Fruit fly (Drosophila melanogaster): ENCODE results near the gene CG44194.

CG44194 gene

DNA sequence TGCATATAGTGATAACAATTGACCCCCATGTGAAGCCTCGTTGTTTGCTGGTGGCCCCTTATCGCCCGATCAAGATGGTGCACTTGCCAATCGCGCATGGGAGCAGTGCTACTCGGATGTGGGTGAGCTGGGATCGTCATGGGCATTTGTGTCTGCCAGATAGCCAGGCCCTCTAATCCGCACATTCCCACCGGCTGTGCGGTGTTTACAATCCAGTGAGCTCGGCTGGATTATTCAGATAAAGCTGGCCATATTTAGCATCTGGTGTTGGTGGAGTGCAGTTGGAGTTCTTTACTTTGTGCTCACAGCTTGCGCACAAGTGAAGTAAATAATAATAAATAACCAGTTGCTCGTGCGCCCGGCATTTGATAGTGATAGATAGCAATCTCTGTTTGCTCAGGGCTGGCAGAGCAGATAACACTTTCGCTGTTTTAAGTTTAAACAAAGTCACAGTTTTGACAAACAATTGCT lies 35.5 kb upstream of the CG44194 start (continued):
- TF ChIP-seq C15 (GFP tag; IDR thresholded peaks at IDR 0.05), result no peak
- peak; percentile 7 for TF ChIP-seq ac (GFP tag; optimal IDR thresholded peaks at IDR 0.05)
- TF ChIP-seq fru (optimal IDR thresholded peaks at IDR 0.05), result no peak
- no peak for TF ChIP-seq cg (GFP tag; optimal IDR thresholded peaks at IDR 0.05)
- no peak for TF ChIP-seq CG30020 (tag; optimal IDR thresholded peaks at IDR 0.05)
- peak; percentile 71 for TF ChIP-seq MTF-1 (GFP tag; optimal IDR thresholded peaks at IDR 0.05; ENCODE audit: borderline replicate concordance)
- TF ChIP-seq NFAT (GFP tag; IDR thresholded peaks at IDR 0.05), result no peak
- no peak for TF ChIP-seq toy (GFP tag; IDR thresholded peaks at IDR 0.05)
- no peak for TF ChIP-seq Bteb2 (GFP tag; optimal IDR thresholded peaks at IDR 0.05)
- TF ChIP-seq dimm (GFP tag; IDR thresholded peaks at IDR 0.05), result no peak
- peak; percentile 80 for TF ChIP-seq Asciz (GFP tag; optimal IDR thresholded peaks at IDR 0.05)
- TF ChIP-seq rib (GFP tag; IDR thresholded peaks at IDR 0.05), result no peak
- no peak for TF ChIP-seq Hey (tag; optimal IDR thresholded peaks at IDR 0.05)
- no peak for TF ChIP-seq jigr1 (GFP tag; IDR thresholded peaks at IDR 0.05)
- peak; percentile 12; the same call in 1 of the 2 replicates for TF ChIP-seq HLH3B (GFP tag; IDR thresholded peaks at IDR 0.05)
- TF ChIP-seq chn (GFP tag; optimal IDR thresholded peaks at IDR 0.05), result no peak
- TF ChIP-seq CG17385 (GFP tag; optimal IDR thresholded peaks at IDR 0.05), result peak; percentile 9
- TF ChIP-seq zfh1 (GFP tag; IDR thresholded peaks at IDR 0.05), result 0 out of 3 replicates have a peak, but pooled peaks have one; percentile 28
- TF ChIP-seq Hmx (GFP tag; optimal IDR thresholded peaks at IDR 0.05), result no peak
- no peak for TF ChIP-seq CG6175 (GFP tag; IDR thresholded peaks at IDR 0.05)
- no peak for TF ChIP-seq HmgZ (tag; optimal IDR thresholded peaks at IDR 0.05)
- no peak for TF ChIP-seq nau (GFP tag; optimal IDR thresholded peaks at IDR 0.05)
- TF ChIP-seq CG18764 (GFP tag; optimal IDR thresholded peaks at IDR 0.05), result peak; percentile 42
- TF ChIP-seq CG2875 (GFP tag; optimal IDR thresholded peaks at IDR 0.05), result peak; percentile 60
- TF ChIP-seq pros (GFP tag; optimal IDR thresholded peaks at IDR 0.05), result no peak
- TF ChIP-seq lbe (GFP tag; optimal IDR thresholded peaks at IDR 0.05), result no peak
- no peak for TF ChIP-seq CG12744 (GFP tag; optimal IDR thresholded peaks at IDR 0.05)
- no peak for TF ChIP-seq peb (GFP tag; IDR thresholded peaks at IDR 0.05)
- peak; percentile 67 for TF ChIP-seq twi (tag; optimal IDR thresholded peaks at IDR 0.05)

dm6 chr3R:13032323-13032722 lies 34.8 kb upstream of the CG44194 start, which contains the start of gene ry:
Gene ry (plus strand): TSS chr3R:13032528.
- 0 out of 3 replicates have a peak, but pooled peaks have one; percentile 10 for TF ChIP-seq CG6791 (GFP tag; IDR thresholded peaks at IDR 0.05; ENCODE audit: partially characterized antibody)
- no peak for TF ChIP-seq ATbp (GFP tag; optimal IDR thresholded peaks at IDR 0.05)
- TF ChIP-seq p53 (GFP tag; optimal IDR thresholded peaks at IDR 0.05), result no peak
- no peak for TF ChIP-seq pnt (GFP tag; optimal IDR thresholded peaks at IDR 0.05)
- peak; percentile 72 for TF ChIP-seq Med (GFP tag)
- no peak for TF ChIP-seq Bdp1 (GFP tag; optimal IDR thresholded peaks at IDR 0.05)
- TF ChIP-seq Pdp1 (GFP tag; optimal IDR thresholded peaks at IDR 0.05), result peak in 1 of 2 experiments; percentile 73
- TF ChIP-seq pho (GFP tag; optimal IDR thresholded peaks at IDR 0.05), result no peak
- peak; percentile 18; the same call in 1 of the 3 replicates for TF ChIP-seq Optix (GFP tag; IDR thresholded peaks at IDR 0.05)
- TF ChIP-seq Sox102F (GFP tag; optimal IDR thresholded peaks at IDR 0.05), result no peak
- TF ChIP-seq CG2199 (GFP tag; IDR thresholded peaks at IDR 0.05), result peak; percentile 60; the same call in 1 of the 3 replicates
- TF ChIP-seq grn (GFP tag; optimal IDR thresholded peaks at IDR 0.05), result peak; percentile 33
- TF ChIP-seq CG9437 (GFP tag; optimal IDR thresholded peaks at IDR 0.05), result peak; percentile 38
- TF ChIP-seq amos (GFP tag; IDR thresholded peaks at IDR 0.05; ENCODE audit: partially characterized antibody), result peak; percentile 25
- peak; percentile 24 for TF ChIP-seq sens (GFP tag)
- no peak for TF ChIP-seq HmgZ (tag; optimal IDR thresholded peaks at IDR 0.05)
- TF ChIP-seq Deaf1 (tag; optimal IDR thresholded peaks at IDR 0.05), result peak; percentile 85
- TF ChIP-seq CG34376 (GFP tag; optimal IDR thresholded peaks at IDR 0.05), result peak; percentile 1
- peak; percentile 41; the same call in 1 of the 2 replicates for TF ChIP-seq sim (GFP tag; IDR thresholded peaks at IDR 0.05)
- peak; percentile 47; the same call in 1 of the 3 replicates for TF ChIP-seq ci (GFP tag; IDR thresholded peaks at IDR 0.05)
- peak; percentile 38; the same call in 1 of the 2 replicates for TF ChIP-seq Atf6 (GFP tag; IDR thresholded peaks at IDR 0.05)
- no peak for TF ChIP-seq crol (GFP tag; IDR thresholded peaks at IDR 0.05)
- no peak for TF ChIP-seq lbe (GFP tag; optimal IDR thresholded peaks at IDR 0.05)
- 0 out of 2 replicates have a peak, but pooled peaks have one; percentile 15 for TF ChIP-seq CG14441 (GFP tag; IDR thresholded peaks at IDR 0.05)
- TF ChIP-seq MESR4 (GFP tag; optimal IDR thresholded peaks at IDR 0.05), result no peak

Measured in whole organism, embryonic.